Comparison of ENCODE assay signal across 4 fruit fly cellular contexts in genomic region chr3L:6482838-6483237, dm6.
A peak's percentile ranks its signal among the peaks of the same experiment; 100 is the strongest.
TF ChIP-seq lines count a peak whose summit lies in the region.

No protein-coding gene starts in this region.

- no peak for TF ChIP-seq CTCF in whole organism, embryonic (GFP tag; optimal IDR thresholded peaks at IDR 0.05; lab: Kevin White, UChicago)

TF ChIP-seq in whole organism, embryonic, 481 proteins besides CTCF, POLR2A, EP300 and RAD21 (continues in another document):
- peak; percentile 8 for TF ChIP-seq D19A (tag; optimal IDR thresholded peaks at IDR 0.05; lab: Kevin White, UChicago)
- peak; percentile 12; the same call in 1 of the 2 replicates for TF ChIP-seq lmd (GFP tag; IDR thresholded peaks at IDR 0.05; lab: Robert Waterston, UW)
- TF ChIP-seq sr (GFP tag; IDR thresholded peaks at IDR 0.05; lab: Robert Waterston, UW): no peak
- TF ChIP-seq Med (GFP tag; lab: Kevin White, UChicago): no peak
- no peak for TF ChIP-seq sc (optimal IDR thresholded peaks at IDR 0.05; lab: Kevin White, UChicago)
- TF ChIP-seq sc (GFP tag; optimal IDR thresholded peaks at IDR 0.05; lab: Kevin White, UChicago): no peak
- TF ChIP-seq HLHmδ (GFP tag; optimal IDR thresholded peaks at IDR 0.05; lab: Kevin White, UChicago): no peak
- peak; percentile 44; the same call in 1 of the 3 replicates for TF ChIP-seq zfh1 (GFP tag; IDR thresholded peaks at IDR 0.05; lab: Robert Waterston, UW)
- TF ChIP-seq bsh (GFP tag; optimal IDR thresholded peaks at IDR 0.05; lab: Kevin White, UChicago): peak in 1 of 2 experiments; percentile 52
- TF ChIP-seq PHDP (tag; optimal IDR thresholded peaks at IDR 0.05; lab: Kevin White, UChicago): no peak
- no peak for TF ChIP-seq crol (GFP tag; IDR thresholded peaks at IDR 0.05; lab: Robert Waterston, UW)
- peak; percentile 77 for TF ChIP-seq Sox102F (GFP tag; optimal IDR thresholded peaks at IDR 0.05; lab: Kevin White, UChicago)
- TF ChIP-seq CG15601 (tag; optimal IDR thresholded peaks at IDR 0.05; lab: Kevin White, UChicago): peak; percentile 10
- TF ChIP-seq sisA (GFP tag; IDR thresholded peaks at IDR 0.05; lab: Robert Waterston, UW): peak; percentile 60; the same call in 1 of the 2 replicates
- 0 out of 2 replicates have a peak, but pooled peaks have one; percentile 6 for TF ChIP-seq CG4730 (GFP tag; IDR thresholded peaks at IDR 0.05; lab: Robert Waterston, UW)
- TF ChIP-seq CG4360 (GFP tag; IDR thresholded peaks at IDR 0.05; lab: Robert Waterston, UW): no peak
- peak; percentile 47 for TF ChIP-seq CG10366 (GFP tag; IDR thresholded peaks at IDR 0.05; lab: Robert Waterston, UW)
- TF ChIP-seq dmrt99B (tag; optimal IDR thresholded peaks at IDR 0.05; lab: Kevin White, UChicago): peak; percentile 75
- TF ChIP-seq fd96Cb (tag; optimal IDR thresholded peaks at IDR 0.05; lab: Kevin White, UChicago): peak; percentile 26
- no peak for TF ChIP-seq CG8281 (tag; optimal IDR thresholded peaks at IDR 0.05; lab: Kevin White, UChicago)
- 0 out of 3 replicates have a peak, but pooled peaks have one; percentile 26 for TF ChIP-seq CG14050 (GFP tag; IDR thresholded peaks at IDR 0.05; lab: Robert Waterston, UW)
- TF ChIP-seq CG8924 (tag; optimal IDR thresholded peaks at IDR 0.05; lab: Kevin White, UChicago): peak; percentile 26

TF ChIP-seq in whole organism, prepupa, 60 proteins besides CTCF, POLR2A, EP300 and RAD21 (continues in another document):
- TF ChIP-seq Met (GFP tag; optimal IDR thresholded peaks at IDR 0.05; lab: Kevin White, UChicago) (peak; percentile 19), CG3919 (GFP tag; optimal IDR thresholded peaks at IDR 0.05; lab: Kevin White, UChicago) (peak; percentile 79), CG6854 (GFP tag; optimal IDR thresholded peaks at IDR 0.05; lab: Kevin White, UChicago) (no peak), Blimp-1 (GFP tag; optimal IDR thresholded peaks at IDR 0.05; lab: Kevin White, UChicago) (no peak), pdm3 (GFP tag; optimal IDR thresholded peaks at IDR 0.05; lab: Kevin White, UChicago) (peak; percentile 81), Sox14 (GFP tag; optimal IDR thresholded peaks at IDR 0.05; lab: Kevin White, UChicago) (peak; percentile 62), topi (GFP tag; optimal IDR thresholded peaks at IDR 0.05; lab: Kevin White, UChicago) (peak; percentile 51), CG6276 (GFP tag; optimal IDR thresholded peaks at IDR 0.05; lab: Kevin White, UChicago) (peak; percentile 89), dac (GFP tag; optimal IDR thresholded peaks at IDR 0.05; lab: Kevin White, UChicago) (peak; percentile 76), Hr4 (GFP tag; optimal IDR thresholded peaks at IDR 0.05; lab: Kevin White, UChicago) (peak; percentile 94), Hr38 (GFP tag; optimal IDR thresholded peaks at IDR 0.05; lab: Kevin White, UChicago) (peak; percentile 58), Eip93F (GFP tag; optimal IDR thresholded peaks at IDR 0.05; lab: Kevin White, UChicago) (no peak), CG4318 (GFP tag; optimal IDR thresholded peaks at IDR 0.05; lab: Kevin White, UChicago) (peak; percentile 77), achi (GFP tag; optimal IDR thresholded peaks at IDR 0.05; lab: Kevin White, UChicago) (peak; percentile 70), CG6808 (GFP tag; optimal IDR thresholded peaks at IDR 0.05; lab: Kevin White, UChicago) (peak; percentile 59), vri (GFP tag; optimal IDR thresholded peaks at IDR 0.05; lab: Kevin White, UChicago) (no peak), cyc (GFP tag; optimal IDR thresholded peaks at IDR 0.05; lab: Kevin White, UChicago) (peak; percentile 31), esn (GFP tag; optimal IDR thresholded peaks at IDR 0.05; lab: Kevin White, UChicago) (peak; percentile 41), CG11762 (GFP tag; optimal IDR thresholded peaks at IDR 0.05; lab: Kevin White, UChicago; ENCODE audit: insufficient read depth) (peak; percentile 67), CG3032 (tag; optimal IDR thresholded peaks at IDR 0.05; lab: Kevin White, UChicago) (peak; percentile 59), Hr39 (GFP tag; optimal IDR thresholded peaks at IDR 0.05; lab: Kevin White, UChicago) (peak; percentile 37), Sox15 (GFP tag; optimal IDR thresholded peaks at IDR 0.05; lab: Kevin White, UChicago) (peak; percentile 0), CG11294 (GFP tag; IDR thresholded peaks at IDR 0.05; lab: Robert Waterston, UW) (peak; percentile 83), svp (GFP tag; lab: Kevin White, UChicago) (peak; percentile 70)

TF ChIP-seq in whole organism, pupa, 21 proteins besides CTCF, POLR2A, EP300 and RAD21:
- peak; percentile 86 for TF ChIP-seq rn (GFP tag; IDR thresholded peaks at IDR 0.05; lab: Robert Waterston, UW)
- TF ChIP-seq D1 (tag; optimal IDR thresholded peaks at IDR 0.05; lab: Kevin White, UChicago): peak; percentile 44
- TF ChIP-seq CG15710 (tag; optimal IDR thresholded peaks at IDR 0.05; lab: Kevin White, UChicago): peak; percentile 64
- peak; percentile 21 for TF ChIP-seq gl (tag; optimal IDR thresholded peaks at IDR 0.05; lab: Kevin White, UChicago)
- TF ChIP-seq CG8159 (tag; optimal IDR thresholded peaks at IDR 0.05; lab: Kevin White, UChicago): peak; percentile 64
- peak; percentile 87 for TF ChIP-seq CG12605 (GFP tag; IDR thresholded peaks at IDR 0.05; lab: Robert Waterston, UW)
- peak; percentile 93 for TF ChIP-seq CG32121 (GFP tag; IDR thresholded peaks at IDR 0.05; lab: Robert Waterston, UW)
- peak; percentile 42 for TF ChIP-seq CG34367 (tag; optimal IDR thresholded peaks at IDR 0.05; lab: Kevin White, UChicago)
- peak; percentile 60 for TF ChIP-seq CG9948 (tag; optimal IDR thresholded peaks at IDR 0.05; lab: Kevin White, UChicago)
- peak; percentile 68 for TF ChIP-seq CG17806 (tag; optimal IDR thresholded peaks at IDR 0.05; lab: Kevin White, UChicago)
- 0 out of 2 replicates have a peak, but pooled peaks have one; percentile 45 for TF ChIP-seq CG10348 (GFP tag; IDR thresholded peaks at IDR 0.05; lab: Robert Waterston, UW)
- TF ChIP-seq EcR (GFP tag; optimal IDR thresholded peaks at IDR 0.05; lab: Kevin White, UChicago): no peak
- TF ChIP-seq Snoo (tag; optimal IDR thresholded peaks at IDR 0.05; lab: Kevin White, UChicago): peak; percentile 19
- no peak for TF ChIP-seq CG13204 (GFP tag; optimal IDR thresholded peaks at IDR 0.05; lab: Kevin White, UChicago)
- TF ChIP-seq CG14655 (GFP tag; optimal IDR thresholded peaks at IDR 0.05; lab: Kevin White, UChicago): peak; percentile 87
- TF ChIP-seq CG4496 (GFP tag; IDR thresholded peaks at IDR 0.05; lab: Robert Waterston, UW): peak; percentile 94
- peak; percentile 81 for TF ChIP-seq Pif1A (GFP tag; optimal IDR thresholded peaks at IDR 0.05; lab: Kevin White, UChicago)
- TF ChIP-seq Ets98B (GFP tag; IDR thresholded peaks at IDR 0.05; lab: Robert Waterston, UW): peak; percentile 95
- TF ChIP-seq Pif1B (GFP tag; optimal IDR thresholded peaks at IDR 0.05; lab: Kevin White, UChicago): peak; percentile 67
- peak; percentile 85 for TF ChIP-seq CG8301 (tag; optimal IDR thresholded peaks at IDR 0.05; lab: Kevin White, UChicago)
- peak; percentile 84 for TF ChIP-seq fd96Ca (GFP tag; IDR thresholded peaks at IDR 0.05; lab: Robert Waterston, UW)

TF ChIP-seq in whole organism, wandering third instar larva, 38 proteins besides CTCF, POLR2A, EP300 and RAD21:
- no peak for TF ChIP-seq jim (GFP tag; optimal IDR thresholded peaks at IDR 0.05; lab: Kevin White, UChicago)
- TF ChIP-seq dmrt93B (GFP tag; optimal IDR thresholded peaks at IDR 0.05; lab: Kevin White, UChicago): no peak
- no peak for TF ChIP-seq Dif (GFP tag; optimal IDR thresholded peaks at IDR 0.05; lab: Kevin White, UChicago; ENCODE audit: partially characterized antibody)
- no peak for TF ChIP-seq dsf (GFP tag; optimal IDR thresholded peaks at IDR 0.05; lab: Kevin White, UChicago; ENCODE audit: borderline replicate concordance)
- no peak for TF ChIP-seq brk (GFP tag; optimal IDR thresholded peaks at IDR 0.05; lab: Kevin White, UChicago)
- TF ChIP-seq CG9705 (GFP tag; optimal IDR thresholded peaks at IDR 0.05; lab: Kevin White, UChicago): no peak
- no peak for TF ChIP-seq Mio (GFP tag; optimal IDR thresholded peaks at IDR 0.05; lab: Kevin White, UChicago)
- no peak for TF ChIP-seq HLH106 (tag; optimal IDR thresholded peaks at IDR 0.05; lab: Kevin White, UChicago)
- no peak for TF ChIP-seq Sp1 (GFP tag; optimal IDR thresholded peaks at IDR 0.05; lab: Kevin White, UChicago)
- peak in 1 of 2 experiments; percentile 3 for TF ChIP-seq foxo (GFP tag; optimal IDR thresholded peaks at IDR 0.05; lab: Kevin White, UChicago)
- TF ChIP-seq br (GFP tag; optimal IDR thresholded peaks at IDR 0.05; lab: Kevin White, UChicago): peak; percentile 20
- TF ChIP-seq Jra (GFP tag; optimal IDR thresholded peaks at IDR 0.05; lab: Kevin White, UChicago): no peak
- no peak for TF ChIP-seq Hr83 (GFP tag; optimal IDR thresholded peaks at IDR 0.05; lab: Kevin White, UChicago; ENCODE audit: poor library complexity, severe bottlenecking)
- TF ChIP-seq pan (optimal IDR thresholded peaks at IDR 0.05; lab: Kevin White, UChicago): no peak
- TF ChIP-seq Abd-B (GFP tag; optimal IDR thresholded peaks at IDR 0.05; lab: Kevin White, UChicago): no peak
- peak; percentile 23 for TF ChIP-seq fru (GFP tag; optimal IDR thresholded peaks at IDR 0.05; lab: Kevin White, UChicago)
- no peak for TF ChIP-seq h (GFP tag; optimal IDR thresholded peaks at IDR 0.05; lab: Kevin White, UChicago)
- no peak for TF ChIP-seq Vsx2 (GFP tag; optimal IDR thresholded peaks at IDR 0.05; lab: Kevin White, UChicago; ENCODE audit: partially characterized antibody)
- no peak for TF ChIP-seq Dfd (GFP tag; optimal IDR thresholded peaks at IDR 0.05; lab: Kevin White, UChicago)
- TF ChIP-seq dl (GFP tag; optimal IDR thresholded peaks at IDR 0.05; lab: Kevin White, UChicago; ENCODE audit: insufficient read depth in 1 of 2, partially characterized antibody in 2 of 2): no peak

Comparison
In these comparisons a context has a peak if more than half of its experiments do, and no peak if none do; other contexts are left out.
1. Of the 7 proteins assayed by ChIP-seq in both whole organism, embryonic and whole organism, prepupa: peak only in whole organism, embryonic: Blimp-1 and Sox102F; only in whole organism, prepupa: CG16779, Gug, Hr39 and Lpt; in both: none; in neither: 1.